Worm (Caenorhabditis elegans): Measurements from ENCODE around the gene samp-1.

samp-1 gene

DNA sequence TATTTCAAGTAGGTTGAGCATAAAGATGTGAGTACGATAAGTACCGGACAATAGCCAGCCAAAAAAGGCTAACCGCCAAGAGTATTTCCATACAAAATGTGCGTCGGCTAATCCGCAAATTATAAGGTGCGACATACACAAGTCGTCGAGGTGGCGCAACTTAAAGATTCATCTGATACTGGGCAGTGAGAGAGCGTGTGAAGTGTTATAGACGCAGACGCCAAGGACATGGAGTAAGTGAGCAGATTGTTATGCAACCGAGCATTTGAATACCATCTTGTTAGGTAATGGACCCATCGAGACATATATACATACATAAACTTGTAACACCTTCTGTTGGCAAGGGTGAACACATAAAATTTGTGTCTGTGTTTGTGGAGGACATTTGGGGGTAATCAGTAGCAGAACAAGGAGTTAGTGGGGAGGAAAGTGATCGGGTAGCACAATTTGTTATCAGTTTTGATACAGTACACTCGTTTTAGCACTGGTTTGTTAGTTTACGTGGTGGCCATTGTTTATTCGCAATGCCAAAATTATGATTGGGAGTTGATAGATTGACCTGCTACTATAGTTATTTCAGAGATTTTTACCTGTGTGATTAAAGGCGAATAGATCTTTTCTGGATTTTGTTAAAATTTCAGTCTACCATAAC, 17.3 kb upstream of the samp-1 start:
- no peak for TF ChIP-seq tbx-37 (GFP tag; conservative IDR thresholded peaks at IDR 0.05)
- TF ChIP-seq tra-4 (tag; optimal IDR thresholded peaks at IDR 0.05), result no peak
- TF ChIP-seq F13C5.2 (tag; optimal IDR thresholded peaks at IDR 0.05), result no peak
- TF ChIP-seq scrt-1 (GFP tag; IDR thresholded peaks at IDR 0.05), result no peak
- no peak for TF ChIP-seq ama-1 (optimal IDR thresholded peaks at IDR 0.05)
- no peak for TF ChIP-seq B0310.2 (tag; optimal IDR thresholded peaks at IDR 0.05)
- no peak for TF ChIP-seq pes-1 (GFP tag; IDR thresholded peaks at IDR 0.05)
- TF ChIP-seq ets-7 (tag; optimal IDR thresholded peaks at IDR 0.05), result no peak
- TF ChIP-seq hmbx-1 (tag; optimal IDR thresholded peaks at IDR 0.05), result no peak
- no peak for TF ChIP-seq ceh-36 (tag; optimal IDR thresholded peaks at IDR 0.05)
- TF ChIP-seq hnd-1 (tag; optimal IDR thresholded peaks at IDR 0.05), result no peak
- TF ChIP-seq tbx-11 (GFP tag; IDR thresholded peaks at IDR 0.05), result no peak
- no peak for TF ChIP-seq aly-1 (tag; optimal IDR thresholded peaks at IDR 0.05)

DNA sequence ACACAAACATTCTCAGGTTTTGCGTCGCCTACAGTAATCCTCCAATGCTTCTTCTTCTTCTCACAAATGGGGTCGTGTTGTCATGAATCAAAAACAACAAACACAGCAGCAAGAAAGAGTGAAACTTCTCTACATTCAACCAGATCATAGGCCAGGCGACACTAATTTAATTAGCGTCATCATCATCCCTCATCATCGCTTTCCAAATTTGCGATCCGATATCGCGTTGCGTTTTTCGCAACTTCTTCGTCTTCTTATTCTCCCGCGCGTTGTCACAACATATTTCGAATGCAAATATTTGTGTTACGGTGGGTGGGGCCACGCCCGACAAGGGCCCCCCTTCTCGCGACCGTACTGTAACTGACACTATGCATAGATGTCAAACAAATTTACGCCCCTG, 16.2 kb upstream of the samp-1 start:
- no peak for TF ChIP-seq hmg-4 (GFP tag; optimal IDR thresholded peaks at IDR 0.05)
- no peak for TF ChIP-seq hmbx-1 (tag; optimal IDR thresholded peaks at IDR 0.05)
- TF ChIP-seq tbx-11 (GFP tag; IDR thresholded peaks at IDR 0.05), result no peak
- TF ChIP-seq hnd-1 (tag; optimal IDR thresholded peaks at IDR 0.05), result no peak
- no peak for TF ChIP-seq tbx-37 (GFP tag; conservative IDR thresholded peaks at IDR 0.05)
- no peak for TF ChIP-seq F13C5.2 (tag; optimal IDR thresholded peaks at IDR 0.05)
- no peak for TF ChIP-seq tra-4 (tag; optimal IDR thresholded peaks at IDR 0.05)
- TF ChIP-seq B0310.2 (tag; optimal IDR thresholded peaks at IDR 0.05), result no peak
- no peak for TF ChIP-seq ceh-36 (tag; optimal IDR thresholded peaks at IDR 0.05)

DNA sequence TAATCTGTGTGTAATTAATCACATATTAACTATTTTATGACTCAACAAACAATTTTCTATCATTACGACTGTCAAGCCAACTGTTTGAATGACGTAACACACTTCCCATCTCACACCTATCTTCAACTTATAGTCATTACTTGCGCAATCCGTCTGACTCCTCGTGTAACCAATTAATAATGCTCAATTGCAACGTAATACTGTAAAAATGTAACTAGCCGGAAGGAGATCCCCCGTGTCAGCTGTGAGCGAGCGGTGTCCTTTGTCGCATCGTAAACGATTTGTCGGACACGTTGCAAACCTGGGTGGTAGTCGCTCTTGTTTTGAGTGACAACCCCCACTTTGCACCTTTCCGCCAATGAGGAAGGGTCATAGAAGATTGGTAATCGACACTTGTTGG, 14.5 kb upstream of the samp-1 start:
- peak; percentile 73 for TF ChIP-seq ets-7 (tag; optimal IDR thresholded peaks at IDR 0.05)
- TF ChIP-seq aly-1 (tag; optimal IDR thresholded peaks at IDR 0.05), result no peak

DNA sequence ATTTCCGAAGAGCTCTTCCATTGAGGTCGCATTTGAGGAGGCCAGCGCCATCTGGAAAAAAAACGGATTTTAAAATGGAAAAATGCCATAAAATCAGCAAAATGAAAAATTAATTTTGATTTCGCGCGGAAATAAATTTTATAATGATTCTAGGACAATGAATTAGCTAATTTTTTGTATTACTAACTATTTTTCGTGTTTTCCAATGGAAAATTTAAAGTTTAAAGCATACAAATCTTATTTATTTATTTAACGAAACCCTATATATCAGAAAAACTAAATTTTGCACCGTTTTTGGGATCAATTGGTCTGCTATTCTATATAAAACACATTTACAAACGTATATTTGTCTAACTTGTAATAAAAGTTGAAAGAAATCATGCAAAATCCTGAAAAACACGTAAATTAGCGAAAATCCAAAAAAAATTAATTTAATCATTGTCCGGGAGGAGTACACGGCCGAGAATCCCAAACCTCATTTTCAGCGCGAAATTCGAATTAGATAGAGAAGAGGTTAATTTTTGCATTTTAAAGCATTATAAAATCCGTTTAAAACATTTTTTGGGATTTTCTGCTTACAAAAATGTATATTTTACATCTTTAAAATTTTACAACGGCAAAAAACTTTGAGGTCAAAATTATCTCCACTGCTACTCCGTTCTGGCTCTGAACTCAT, 12.4 kb upstream of the samp-1 start, which contains the start of gene C47G2.3:
C47G2.3 (minus strand) TSS at position 51 of the 676 bp plus-strand sequence.
- TF ChIP-seq tra-4 (tag; optimal IDR thresholded peaks at IDR 0.05) (no peak), tbx-37 (GFP tag; conservative IDR thresholded peaks at IDR 0.05) (peak; percentile 56; the same call in 1 of the 2 replicates), hnd-1 (tag; optimal IDR thresholded peaks at IDR 0.05) (no peak), ama-1 (optimal IDR thresholded peaks at IDR 0.05) (no peak), scrt-1 (GFP tag; IDR thresholded peaks at IDR 0.05) (no peak), hmg-4 (GFP tag; optimal IDR thresholded peaks at IDR 0.05) (no peak), ceh-36 (tag; optimal IDR thresholded peaks at IDR 0.05) (no peak)

DNA sequence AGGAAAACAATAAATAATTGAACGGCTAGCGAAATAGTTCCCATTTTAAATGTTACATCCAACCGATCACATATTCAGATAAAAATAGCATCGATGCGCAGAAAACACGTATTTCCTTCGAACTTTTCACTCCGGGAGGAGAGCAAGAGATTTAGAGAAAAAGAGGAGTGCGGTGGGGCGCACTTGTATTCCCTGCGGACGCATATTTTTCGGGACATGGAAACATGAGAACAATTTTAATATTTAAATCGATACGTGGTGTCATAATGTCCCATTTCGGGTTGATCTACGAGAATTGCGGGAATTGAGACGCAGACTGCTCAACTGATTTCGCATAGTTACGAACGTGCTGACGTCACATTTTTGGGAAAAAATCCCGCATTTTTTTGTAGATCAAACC, 9.3 kb upstream of the samp-1 start, which contains the start of gene C47G2.4:
C47G2.4 (minus strand) TSS at position 174 of the 400 bp plus-strand sequence.
- no peak for TF ChIP-seq tbx-11 (GFP tag; IDR thresholded peaks at IDR 0.05)
- peak; percentile 4 for TF ChIP-seq F13C5.2 (tag; optimal IDR thresholded peaks at IDR 0.05)

DNA sequence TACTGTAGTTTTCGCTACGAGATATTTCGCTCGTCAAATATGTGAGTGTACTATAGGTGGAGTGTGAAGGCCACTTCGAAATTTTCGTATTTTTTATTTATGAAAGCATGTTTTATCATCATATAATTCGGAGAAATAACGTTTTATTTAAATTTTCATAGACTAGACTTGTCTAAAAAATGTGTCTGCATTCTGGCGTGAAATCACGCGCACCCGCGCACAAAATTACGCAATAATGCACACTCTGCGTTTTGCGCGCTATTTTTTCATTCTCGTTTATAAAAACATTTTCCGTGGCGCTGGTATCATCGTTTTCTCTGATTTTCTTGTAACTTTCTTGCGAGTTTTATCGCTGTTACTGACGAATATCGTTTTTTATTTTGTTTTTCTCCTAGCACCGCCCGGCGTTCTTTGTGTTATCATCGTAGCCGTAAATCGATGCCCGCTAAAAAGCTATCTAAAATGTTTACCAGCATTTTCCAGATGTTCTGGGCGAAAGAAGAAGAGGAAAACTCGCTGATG, 5.4 kb upstream of the samp-1 start, which contains the start of gene saps-1:
saps-1 (plus strand) TSS at position 472 of the 522 bp plus-strand sequence.
- TF ChIP-seq pes-1 (GFP tag; IDR thresholded peaks at IDR 0.05), result no peak
- TF ChIP-seq hmbx-1 (tag; optimal IDR thresholded peaks at IDR 0.05), result no peak
- TF ChIP-seq flt-1 (GFP tag; IDR thresholded peaks at IDR 0.05), result no peak
- no peak for TF ChIP-seq ets-7 (tag; optimal IDR thresholded peaks at IDR 0.05)
- TF ChIP-seq sea-1 (GFP tag; conservative IDR thresholded peaks at IDR 0.05), result no peak
- TF ChIP-seq scrt-1 (GFP tag; IDR thresholded peaks at IDR 0.05), result no peak

DNA sequence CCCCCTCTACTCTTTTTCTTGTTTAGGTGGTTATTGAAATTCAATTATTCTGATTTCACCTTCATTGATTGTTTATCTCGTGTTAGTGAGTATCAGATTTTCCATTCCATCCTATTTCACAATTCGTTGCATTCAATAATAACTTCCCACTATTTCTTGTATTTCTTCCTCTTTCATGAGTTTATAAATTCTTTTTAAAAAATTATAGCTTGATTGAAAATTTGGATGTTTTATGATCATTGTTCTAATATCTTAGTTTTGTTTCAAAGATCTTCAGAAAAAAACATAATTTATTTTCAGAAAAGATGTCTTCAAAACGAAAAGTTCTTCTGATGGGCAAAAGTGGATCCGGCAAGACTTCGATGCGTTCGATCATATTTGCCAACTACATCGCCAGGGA, 1.6 kb upstream of the samp-1 start, which contains the start of gene raga-1:
raga-1 (plus strand) TSS at position 301 of the 400 bp plus-strand sequence.
- no peak for TF ChIP-seq pes-1 (GFP tag; IDR thresholded peaks at IDR 0.05)
- no peak for TF ChIP-seq B0310.2 (tag; optimal IDR thresholded peaks at IDR 0.05)
- no peak for TF ChIP-seq ama-1 (optimal IDR thresholded peaks at IDR 0.05)
- TF ChIP-seq sea-1 (GFP tag; conservative IDR thresholded peaks at IDR 0.05), result no peak
- TF ChIP-seq tbx-11 (GFP tag; IDR thresholded peaks at IDR 0.05), result no peak

DNA sequence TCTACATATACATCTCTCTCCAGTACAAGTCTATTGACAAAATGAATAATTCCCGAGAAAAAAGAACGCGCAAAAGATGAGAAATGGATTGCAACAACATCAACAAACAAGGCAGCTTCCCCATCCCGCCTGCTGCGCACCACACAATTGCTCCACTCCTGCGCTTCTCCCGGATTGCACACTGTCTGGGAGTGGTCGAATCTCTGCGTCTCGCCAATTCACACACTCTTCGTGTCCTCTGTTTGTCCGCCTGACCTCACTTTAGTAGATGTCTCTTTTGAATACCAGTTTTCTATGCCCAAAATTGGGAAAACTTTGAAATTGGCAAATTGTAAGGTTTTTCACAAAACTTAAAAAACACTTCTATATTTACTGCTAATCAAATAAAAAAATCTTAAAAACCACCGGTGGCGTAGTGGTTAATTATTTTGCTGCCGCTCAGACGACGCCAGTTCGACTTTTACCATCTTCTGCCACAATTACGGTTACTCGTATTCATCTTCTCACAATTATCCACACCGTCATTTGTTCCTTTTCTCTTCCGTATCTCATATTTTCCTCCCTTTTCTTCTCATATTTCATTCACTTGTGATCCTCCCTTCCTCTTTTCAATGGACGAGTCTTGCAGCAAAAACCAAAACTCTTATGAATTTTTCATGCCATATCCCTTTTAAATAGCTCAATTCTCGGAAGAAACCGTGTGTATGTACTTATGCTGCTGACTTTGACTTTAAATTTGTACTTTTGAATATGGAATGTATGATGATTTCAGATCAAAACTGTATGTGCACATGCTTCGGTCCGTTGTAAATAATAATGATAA, 3.1 kb downstream of the samp-1 start, which contains the start of gene rsf-1:
rsf-1 (plus strand) TSS at position 773 of the 823 bp plus-strand sequence.
- no peak for TF ChIP-seq pes-1 (GFP tag; IDR thresholded peaks at IDR 0.05)
- no peak for TF ChIP-seq aly-1 (tag; optimal IDR thresholded peaks at IDR 0.05)
- no peak for TF ChIP-seq sea-1 (GFP tag; conservative IDR thresholded peaks at IDR 0.05)
- no peak for TF ChIP-seq ceh-36 (tag; optimal IDR thresholded peaks at IDR 0.05)
- TF ChIP-seq hnd-1 (tag; optimal IDR thresholded peaks at IDR 0.05), result no peak
- no peak for TF ChIP-seq tbx-37 (GFP tag; conservative IDR thresholded peaks at IDR 0.05)
- TF ChIP-seq F13C5.2 (tag; optimal IDR thresholded peaks at IDR 0.05), result no peak
- TF ChIP-seq flt-1 (GFP tag; IDR thresholded peaks at IDR 0.05), result no peak
- no peak for TF ChIP-seq B0310.2 (tag; optimal IDR thresholded peaks at IDR 0.05)
- TF ChIP-seq scrt-1 (GFP tag; IDR thresholded peaks at IDR 0.05), result no peak
- TF ChIP-seq hmg-4 (GFP tag; optimal IDR thresholded peaks at IDR 0.05), result no peak
- no peak for TF ChIP-seq hmbx-1 (tag; optimal IDR thresholded peaks at IDR 0.05)
- no peak for TF ChIP-seq ama-1 (optimal IDR thresholded peaks at IDR 0.05)
